Worm (Caenorhabditis elegans) whole organism, L2 larva: ENCODE measurements around the gene nlp-3.

Experiments
- F13H6.1 ChIP-seq: sonication (generic microtip); optimal IDR thresholded peaks from 2 replicates; lab custom pipeline; 2016; ENCODE audit warnings: missing genetic modification characterization, missing compliant biosample characterization
- R02D3.7 ChIP-seq: fragments of 150-350 bp; optimal IDR thresholded peaks from 2 replicates; lab custom pipeline; 2014; ENCODE audit warnings: missing biosample characterization, missing genetic modification characterization
- aly-2 ChIP-seq: fragments of 150-350 bp; optimal IDR thresholded peaks from 2 replicates; lab custom pipeline; 2014; ENCODE audit warnings: missing biosample characterization, missing genetic modification characterization
- ceh-82 ChIP-seq: fragments of 150-350 bp; optimal IDR thresholded peaks from 2 replicates; lab custom pipeline; 2014; ENCODE audit warnings: missing biosample characterization, missing genetic modification characterization
- crh-2 ChIP-seq: sonication (generic microtip); optimal IDR thresholded peaks from 2 replicates; lab custom pipeline; 2017; ENCODE audit warnings: missing biosample characterization, missing genetic modification characterization
- dmd-4 ChIP-seq: sonication (generic microtip); optimal IDR thresholded peaks from 2 replicates; lab custom pipeline; 2017; ENCODE audit warnings: missing biosample characterization, missing genetic modification characterization
- elt-1 ChIP-seq: fragments of 150-350 bp; optimal IDR thresholded peaks from 2 replicates; lab custom pipeline; 2014; ENCODE audit warnings: missing biosample characterization, missing genetic modification characterization
- fos-1 ChIP-seq: fragments of 150-350 bp; optimal IDR thresholded peaks from 2 replicates; lab custom pipeline; 2014; ENCODE audit warnings: missing biosample characterization, missing genetic modification characterization
- gmeb-1 ChIP-seq: fragments of 150-350 bp; optimal IDR thresholded peaks from 2 replicates; lab custom pipeline; 2014; ENCODE audit warnings: missing biosample characterization, missing genetic modification characterization
- lin-11 ChIP-seq: fragments of 150-350 bp; sonication (generic microtip); optimal IDR thresholded peaks from 2 replicates; lab custom pipeline; 2014; ENCODE audit warnings: missing biosample characterization, missing genetic modification characterization, inconsistent platforms, mixed read lengths
- lin-13 ChIP-seq: fragments of 150-350 bp; optimal IDR thresholded peaks from 2 replicates; lab custom pipeline; 2014; ENCODE audit warnings: missing biosample characterization, missing genetic modification reagents, missing genetic modification characterization
- lin-39 ChIP-seq: fragments of 150-350 bp; optimal IDR thresholded peaks from 2 replicates; lab custom pipeline; 2014; ENCODE audit warnings: missing biosample characterization, missing genetic modification reagents, missing genetic modification characterization
- mab-5 ChIP-seq: fragments of 150-350 bp; optimal IDR thresholded peaks from 2 replicates; lab custom pipeline; 2014; ENCODE audit warnings: missing biosample characterization, missing genetic modification characterization
- nhr-10 ChIP-seq: sonication (generic microtip); optimal IDR thresholded peaks from 2 replicates; lab custom pipeline; 2017; ENCODE audit warnings: missing biosample characterization, missing genetic modification characterization
- nhr-129 ChIP-seq: fragments of 150-350 bp; optimal IDR thresholded peaks from 2 replicates; lab custom pipeline; 2014; ENCODE audit warnings: missing biosample characterization, missing genetic modification characterization
- nhr-21 ChIP-seq: fragments of 150-350 bp; optimal IDR thresholded peaks from 2 replicates; lab custom pipeline; 2014; ENCODE audit warnings: missing biosample characterization, missing genetic modification characterization
- nhr-23 ChIP-seq: fragments of 150-350 bp; optimal IDR thresholded peaks from 2 replicates; lab custom pipeline; 2014; ENCODE audit warnings: missing biosample characterization, missing genetic modification reagents, missing genetic modification characterization
- nhr-237 ChIP-seq: fragments of 150-350 bp; optimal IDR thresholded peaks from 2 replicates; lab custom pipeline; 2014; ENCODE audit warnings: missing biosample characterization, missing genetic modification characterization
- nhr-25 ChIP-seq: fragments of 150-350 bp; sonication (generic microtip); optimal IDR thresholded peaks from 3 replicates; lab custom pipeline; 2014; ENCODE audit warnings: missing biosample characterization, missing genetic modification characterization
- nhr-6 ChIP-seq: fragments of 150-350 bp; optimal IDR thresholded peaks from 2 replicates; lab custom pipeline; 2014; ENCODE audit warnings: missing biosample characterization, missing genetic modification characterization
- nhr-77 ChIP-seq: fragments of 150-350 bp; optimal IDR thresholded peaks from 2 replicates; lab custom pipeline; 2014; ENCODE audit warnings: missing biosample characterization, missing genetic modification characterization
- sma-3 ChIP-seq: sonication (generic microtip); optimal IDR thresholded peaks from 2 replicates; lab custom pipeline; 2016; ENCODE audit warnings: missing genetic modification reagents, missing genetic modification characterization, missing compliant biosample characterization
- sma-9 ChIP-seq, 2 experiments: fragments of 150-350 bp in 1 of 2; sonication (generic microtip) in 1 of 2; optimal IDR thresholded peaks; 2 replicates each; lab custom pipeline; 2014 to 2016; ENCODE audit warnings: missing genetic modification characterization in 2 of 2, mild to moderate bottlenecking in 1 of 2, missing biosample characterization in 1 of 2, missing compliant biosample characterization in 1 of 2, missing genetic modification reagents in 1 of 2, moderate library complexity in 1 of 2
- snpc-4 ChIP-seq: fragments of 150-350 bp; optimal IDR thresholded peaks from 2 replicates; lab custom pipeline; 2014; ENCODE audit warnings: missing biosample characterization, missing genetic modification characterization
- unc-39 ChIP-seq: fragments of 150-350 bp; optimal IDR thresholded peaks from 2 replicates; lab custom pipeline; 2014; ENCODE audit warnings: missing biosample characterization, missing genetic modification characterization
- unc-55 ChIP-seq: fragments of 150-350 bp; sonication (generic microtip); optimal IDR thresholded peaks from 3 replicates; lab custom pipeline; 2014; ENCODE audit warnings: missing biosample characterization, missing genetic modification reagents, missing genetic modification characterization
- ztf-11 ChIP-seq: sonication (generic microtip); optimal IDR thresholded peaks from 2 replicates; lab custom pipeline; 2017; ENCODE audit warnings: missing biosample characterization, missing genetic modification characterization
- ztf-4 ChIP-seq: fragments of 150-350 bp; optimal IDR thresholded peaks from 2 replicates; lab custom pipeline; 2014; ENCODE audit warnings: missing biosample characterization, missing genetic modification characterization

nlp-3 gene

DNA sequence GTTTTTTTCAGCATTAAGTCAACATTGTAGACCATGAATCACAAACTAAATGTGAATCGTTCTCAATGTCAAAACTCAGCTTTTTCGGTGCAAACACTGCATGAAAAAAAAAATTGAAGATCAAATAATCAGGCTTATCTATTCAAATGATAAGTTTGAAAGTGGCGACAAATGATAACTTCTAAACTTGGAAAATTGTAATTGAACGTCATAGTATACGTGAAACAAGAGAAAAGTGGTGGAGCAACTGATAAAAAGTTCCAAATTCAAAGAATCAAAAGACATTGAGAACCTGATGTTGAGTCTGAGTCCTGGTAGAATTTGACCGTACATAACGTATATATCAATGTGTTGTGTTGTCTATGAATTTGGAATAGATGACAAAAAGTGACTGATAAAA, 15.1 kb downstream of the nlp-3 start:
- peak; percentile 59 for TF ChIP-seq sma-9 (GFP tag; optimal IDR thresholded peaks at IDR 0.05; lab: Kevin White, UChicago)
- no peak for TF ChIP-seq sma-9 (tag; optimal IDR thresholded peaks at IDR 0.05; lab: Kevin White, UChicago)
- TF ChIP-seq fos-1 = peak; percentile 68
- TF ChIP-seq crh-2 (tag; lab: Kevin White, UChicago) = peak; percentile 29
- no peak for TF ChIP-seq nhr-6 (tag; lab: Kevin White, UChicago)

DNA sequence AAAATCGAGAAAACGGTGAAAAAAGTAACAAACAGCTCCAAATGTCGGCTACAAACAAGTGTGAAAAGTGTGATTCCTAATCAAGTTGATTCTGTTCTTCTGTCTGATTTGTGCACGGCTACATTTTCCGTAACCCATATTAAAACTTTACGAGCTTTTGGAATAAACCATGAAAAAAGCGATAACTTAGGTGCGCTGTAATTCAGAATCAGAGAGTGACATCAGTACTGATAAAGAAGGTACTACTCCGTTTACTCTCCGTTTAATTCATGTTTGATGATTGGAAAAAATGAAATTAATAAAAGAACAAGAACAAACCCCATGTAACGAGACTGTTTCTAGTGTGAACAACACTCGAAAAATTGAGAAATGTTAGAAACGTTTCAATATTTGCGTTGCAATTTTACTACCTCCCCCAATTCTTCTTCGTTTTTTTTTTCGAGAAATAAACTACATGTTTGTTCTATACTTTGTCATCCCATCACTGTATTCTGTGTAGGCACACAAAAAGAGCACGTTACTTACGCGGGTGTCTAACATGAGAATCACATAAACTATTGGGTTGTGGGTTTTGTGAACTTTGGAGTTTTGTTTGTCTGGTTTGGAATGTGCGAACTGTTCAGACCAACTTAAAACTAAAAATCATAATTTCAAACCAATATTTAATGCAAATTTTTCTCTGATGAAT, 15.8 kb downstream of the nlp-3 start:
- TF ChIP-seq snpc-4 = no peak
- no peak for TF ChIP-seq nhr-77
- peak; percentile 59 for TF ChIP-seq fos-1
- TF ChIP-seq mab-5 (tag; lab: Kevin White, UChicago) = no peak
- TF ChIP-seq F13H6.1 = peak; percentile 49
- TF ChIP-seq unc-39 = no peak
- no peak for TF ChIP-seq nhr-6 (tag; lab: Kevin White, UChicago)
- no peak for TF ChIP-seq nhr-23 (tag; lab: Kevin White, UChicago)
- peak; percentile 10 for TF ChIP-seq sma-9 (GFP tag; optimal IDR thresholded peaks at IDR 0.05; lab: Kevin White, UChicago)
- TF ChIP-seq sma-9 (tag; optimal IDR thresholded peaks at IDR 0.05; lab: Kevin White, UChicago) = no peak
- TF ChIP-seq nhr-129 (tag; lab: Kevin White, UChicago) = peak; percentile 1
- no peak for TF ChIP-seq nhr-21

DNA sequence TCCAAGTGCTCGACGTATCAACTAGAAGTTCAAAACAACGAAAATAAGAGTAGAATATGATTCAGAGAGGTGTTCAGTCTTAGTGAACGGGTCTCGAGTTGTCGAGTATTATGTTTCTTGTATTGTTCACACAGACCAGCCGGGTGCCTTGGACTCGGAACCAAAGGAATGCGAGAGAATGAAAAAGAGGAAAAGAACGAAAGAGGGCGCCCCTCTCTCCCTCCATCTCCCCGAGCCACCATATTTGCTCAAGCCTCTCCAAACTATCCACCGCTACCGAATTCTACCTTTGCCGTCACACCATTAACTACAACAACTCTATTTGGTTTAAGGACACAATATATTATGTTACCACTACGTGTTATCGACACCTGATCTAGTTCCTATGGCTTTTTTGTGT, 16.5 kb downstream of the nlp-3 start:
- TF ChIP-seq lin-13 (GFP tag; lab: Kevin White, UChicago) = no peak
- TF ChIP-seq ceh-82 = no peak
- no peak for TF ChIP-seq nhr-23 (tag; lab: Kevin White, UChicago)

DNA sequence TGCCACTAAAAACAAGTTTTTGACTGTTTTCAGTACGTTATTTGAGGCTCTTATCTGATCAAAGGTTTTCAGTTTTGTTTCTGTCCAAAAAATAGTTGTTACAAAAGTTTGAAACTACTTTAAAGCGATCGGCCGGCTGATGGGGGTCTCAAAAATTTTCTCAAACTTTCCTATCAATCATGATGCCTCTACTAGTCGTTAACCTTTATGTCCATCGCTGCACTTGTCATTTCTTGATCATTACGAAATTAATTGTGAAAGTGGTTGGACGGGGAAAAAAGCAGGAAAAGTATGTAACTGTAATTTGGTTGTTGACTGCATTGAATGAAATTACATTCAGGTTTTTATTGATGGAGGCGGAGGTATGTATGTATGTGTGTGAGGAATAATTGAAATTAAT, 18.4 kb downstream of the nlp-3 start:
- TF ChIP-seq R02D3.7 (tag; lab: Kevin White, UChicago) = no peak
- no peak for TF ChIP-seq ztf-11 (tag; lab: Kevin White, UChicago)
- TF ChIP-seq lin-11 = no peak
- TF ChIP-seq aly-2 (tag; lab: Kevin White, UChicago) = no peak
- peak; percentile 42 for TF ChIP-seq nhr-25 (tag; lab: Kevin White, UChicago)
- peak; percentile 16 for TF ChIP-seq nhr-129 (tag; lab: Kevin White, UChicago)
- peak; percentile 13 for TF ChIP-seq fos-1

DNA sequence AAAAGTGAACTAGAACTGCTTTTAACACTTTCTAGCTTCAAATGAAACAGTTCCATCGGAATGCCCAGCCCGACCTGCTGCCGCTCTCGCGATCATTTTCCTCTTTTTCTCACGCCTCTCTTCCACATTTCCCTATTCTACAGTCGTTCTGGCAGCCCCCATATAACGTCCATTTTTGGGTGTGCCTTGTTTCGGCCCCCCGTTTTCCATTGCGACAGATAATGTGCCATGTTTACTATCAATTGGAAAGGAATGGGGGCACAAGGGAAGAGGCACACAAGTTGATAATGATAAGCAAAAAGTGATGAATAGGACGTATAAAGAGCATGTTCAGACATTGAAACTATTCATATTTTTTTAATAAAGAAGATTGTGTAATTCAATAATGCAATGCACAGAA, 19.2 kb downstream of the nlp-3 start:
- peak; percentile 52 for TF ChIP-seq crh-2 (tag; lab: Kevin White, UChicago)
- TF ChIP-seq nhr-77 = no peak
- no peak for TF ChIP-seq dmd-4 (tag; lab: Kevin White, UChicago)
- TF ChIP-seq gmeb-1 (tag; lab: Kevin White, UChicago) = peak; percentile 22
- peak; percentile 64 for TF ChIP-seq sma-9 (GFP tag; optimal IDR thresholded peaks at IDR 0.05; lab: Kevin White, UChicago)
- no peak for TF ChIP-seq sma-9 (tag; optimal IDR thresholded peaks at IDR 0.05; lab: Kevin White, UChicago)
- no peak for TF ChIP-seq elt-1 (tag; lab: Kevin White, UChicago)
- TF ChIP-seq lin-13 (GFP tag; lab: Kevin White, UChicago) = no peak
- no peak for TF ChIP-seq lin-39
- no peak for TF ChIP-seq ztf-11 (tag; lab: Kevin White, UChicago)
- peak; percentile 93 for TF ChIP-seq fos-1
- TF ChIP-seq nhr-10 (tag; lab: Kevin White, UChicago) = no peak
- TF ChIP-seq ztf-4 (tag; lab: Kevin White, UChicago) = no peak
- TF ChIP-seq sma-3 (GFP tag; lab: Kevin White, UChicago) = peak; percentile 23
- TF ChIP-seq F13H6.1 = peak; percentile 62

DNA sequence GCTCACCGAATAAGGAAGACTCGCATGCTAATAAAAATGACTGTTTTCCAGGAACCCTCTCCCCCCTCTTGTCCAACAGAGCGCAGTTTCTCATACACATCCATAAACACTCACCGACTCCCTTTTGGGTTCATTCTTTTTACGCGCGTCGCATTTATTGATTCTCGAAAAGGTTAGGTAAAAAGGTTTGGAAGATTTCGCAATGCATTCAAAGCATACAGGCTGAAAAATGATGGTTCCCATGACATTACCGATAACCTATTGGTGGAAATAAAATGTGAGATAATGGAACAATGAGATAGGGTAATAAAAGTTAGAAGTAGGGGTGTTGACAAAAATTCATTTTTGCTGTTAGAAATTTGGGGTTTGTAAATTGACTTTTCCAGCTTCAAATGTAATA, 19.8 kb downstream of the nlp-3 start:
- no peak for TF ChIP-seq elt-1 (tag; lab: Kevin White, UChicago)
- no peak for TF ChIP-seq nhr-237 (tag; lab: Kevin White, UChicago)
- no peak for TF ChIP-seq nhr-6 (tag; lab: Kevin White, UChicago)
- peak; percentile 38 for TF ChIP-seq unc-55 (GFP tag; lab: Kevin White, UChicago)
- TF ChIP-seq crh-2 (tag; lab: Kevin White, UChicago) = no peak
